Fruit fly (Drosophila melanogaster): ENCODE measurements around the gene CG33158.

dm6 chr3L:16544220-16544619 lies 124.8 kb downstream of the CG33158 start:
- TF ChIP-seq usp (GFP tag; optimal IDR thresholded peaks at IDR 0.05) (no peak), h (GFP tag; optimal IDR thresholded peaks at IDR 0.05) (no peak), psq (GFP tag; optimal IDR thresholded peaks at IDR 0.05) (no peak), rgr (GFP tag; optimal IDR thresholded peaks at IDR 0.05) (no peak), HLH106 (tag; optimal IDR thresholded peaks at IDR 0.05) (no peak), br (GFP tag; optimal IDR thresholded peaks at IDR 0.05) (no peak), Dfd (GFP tag; optimal IDR thresholded peaks at IDR 0.05) (no peak), pan (optimal IDR thresholded peaks at IDR 0.05) (no peak), Myc (optimal IDR thresholded peaks at IDR 0.05) (no peak), jim (GFP tag; optimal IDR thresholded peaks at IDR 0.05) (no peak)
